Fruit fly (Drosophila melanogaster) whole organism, prepupa: ENCODE data around the gene pasi1.

Experiments
- Blimp-1 ChIP-seq: fragments of 200-800 bp; sonication (Bioruptor generic); optimal IDR thresholded peaks from 3 replicates; lab custom pipeline; 2017; ENCODE audit warnings: missing biosample characterization, missing genetic modification characterization, mild to moderate bottlenecking, moderate library complexity, missing genetic modification reagents
- CG34406 ChIP-seq: fragments of 200-800 bp; sonication (Bioruptor generic); optimal IDR thresholded peaks from 3 replicates; lab custom pipeline; 2016; ENCODE audit warnings: missing biosample characterization, missing genetic modification characterization
- CG4318 ChIP-seq: fragments of 200-800 bp; sonication (Bioruptor generic); optimal IDR thresholded peaks from 3 replicates; lab custom pipeline; 2017; ENCODE audit warnings: missing biosample characterization, mild to moderate bottlenecking, missing genetic modification characterization
- Eip78C ChIP-seq: fragments of 200-800 bp; sonication (Bioruptor generic); peaks from one replicate; lab custom pipeline; 2016; ENCODE audit warnings: missing biosample characterization, missing genetic modification characterization
- OdsH ChIP-seq: fragments of 200-800 bp; sonication (Bioruptor generic); optimal IDR thresholded peaks from 3 replicates; lab custom pipeline; 2016; ENCODE audit warnings: missing biosample characterization, missing genetic modification characterization
- net ChIP-seq: fragments of 200-800 bp; sonication (Bioruptor generic); optimal IDR thresholded peaks from 3 replicates; lab custom pipeline; 2016; ENCODE audit warnings: missing biosample characterization, missing genetic modification characterization

- no peak for TF ChIP-seq net (GFP tag; lab: Kevin White, UChicago)
- TF ChIP-seq OdsH (GFP tag; lab: Kevin White, UChicago) = no peak
- TF ChIP-seq Blimp-1 (GFP tag; lab: Kevin White, UChicago) = no peak
- TF ChIP-seq CG4318 (GFP tag; lab: Kevin White, UChicago) = no peak
- no peak for TF ChIP-seq Eip78C (GFP tag; lab: Kevin White, UChicago)
- no peak for TF ChIP-seq CG34406 (GFP tag; lab: Kevin White, UChicago)
Observed at dm6 chr3R:17773893-17774292, 21.0 kb upstream of the pasi1 start.
